Worm (Caenorhabditis elegans) whole organism, early embryonic: ENCODE measurements around the gene nlp-46.
"Not testable (repeated sequence)": the region's sequence is repeated elsewhere in the genome, so short reads cannot be mapped to it uniquely, and the experiment has no call there.

Source experiments
- aly-1 ChIP-seq: sonication (generic microtip); optimal IDR thresholded peaks from 2 replicates; lab custom pipeline; 2016; ENCODE audit warnings: missing genetic modification characterization, missing compliant biosample characterization
- ama-1 ChIP-seq: fragments of 150-350 bp; optimal IDR thresholded peaks from 2 replicates; lab custom pipeline; 2014
- pes-1 ChIP-seq: fragments of 200-800 bp; sonication (Bioruptor generic); IDR thresholded peaks from 2 replicates; pipeline ENCODE4 v1.3.6; 2022; ENCODE audit warnings: missing genetic modification reagents, missing genetic modification characterization, missing compliant biosample characterization

- not testable (repeated sequence) for TF ChIP-seq pes-1 (GFP tag; lab: Robert Waterston, UW); ama-1 (lab: Kevin White, UChicago); aly-1 (tag; lab: Kevin White, UChicago)
Observed at ce11 chrV:12509922-12510582, 4.0 kb upstream of the nlp-46 start.
